Fruit fly (Drosophila melanogaster) whole organism, embryonic: ENCODE measurements around the gene Tsp96F.

Experiments used
- ATbp ChIP-seq: fragments of 200-800 bp; sonication (Bioruptor generic); optimal IDR thresholded peaks from 2 replicates; lab custom pipeline; 2017; ENCODE audit warnings: missing biosample characterization, mild to moderate bottlenecking, missing genetic modification characterization, missing genetic modification reagents
- B-H1 ChIP-seq: fragments of 200-800 bp; sonication (Bioruptor generic); IDR thresholded peaks from 3 replicates; pipeline ENCODE4 v1.3.6; 2022; ENCODE audit warnings: missing biosample characterization, missing genetic modification characterization
- CG10565 ChIP-seq: fragments of 200-800 bp; sonication (Bioruptor generic); optimal IDR thresholded peaks from 3 replicates; lab custom pipeline; 2016; ENCODE audit warnings: missing biosample characterization, mild to moderate bottlenecking, missing genetic modification characterization
- CG10654 ChIP-seq: fragments of 200-800 bp; sonication (Bioruptor generic); optimal IDR thresholded peaks from 2 replicates; lab custom pipeline; 2016; ENCODE audit warnings: missing biosample characterization, missing genetic modification characterization
- CG11093 ChIP-seq: fragments of 200-800 bp; sonication (Bioruptor generic); IDR thresholded peaks from 3 replicates; pipeline ENCODE4 v1.3.6; 2022; ENCODE audit warnings: missing biosample characterization, missing genetic modification characterization
- CG11695 ChIP-seq: fragments of 200-800 bp; sonication (Bioruptor generic); IDR thresholded peaks from 3 replicates; pipeline ENCODE4 v1.3.6; 2022; ENCODE audit warnings: missing biosample characterization, missing genetic modification characterization
- CG12219 ChIP-seq: fragments of 200-800 bp; sonication (Bioruptor generic); optimal IDR thresholded peaks from 3 replicates; lab custom pipeline; 2018; ENCODE audit warnings: missing biosample characterization, mild to moderate bottlenecking, missing genetic modification characterization
- CG12236 ChIP-seq: fragments of 200-800 bp; sonication (Bioruptor generic); optimal IDR thresholded peaks from 2 replicates; lab custom pipeline; 2016; ENCODE audit warnings: missing biosample characterization, missing genetic modification characterization
- CG14014 ChIP-seq: fragments of 200-800 bp; sonication (Bioruptor generic); IDR thresholded peaks from 2 replicates; pipeline ENCODE4 v1.3.6; 2022; ENCODE audit warnings: missing biosample characterization, missing genetic modification characterization
- CG14965 ChIP-seq: fragments of 200-800 bp; sonication (Bioruptor generic); optimal IDR thresholded peaks from 2 replicates; lab custom pipeline; 2016; ENCODE audit warnings: missing biosample characterization, missing genetic modification characterization, borderline replicate concordance
- CG15514 ChIP-seq: fragments of 200-800 bp; sonication (Bioruptor generic); optimal IDR thresholded peaks from 3 replicates; lab custom pipeline; 2017; ENCODE audit warnings: missing biosample characterization, missing genetic modification characterization, mild to moderate bottlenecking, moderate library complexity, missing genetic modification reagents
- CG16779 ChIP-seq: fragments of 200-800 bp; sonication (Bioruptor generic); IDR thresholded peaks from 2 replicates; pipeline ENCODE4 v1.3.6; 2022; ENCODE audit warnings: missing biosample characterization, missing genetic modification characterization
- CG2116 ChIP-seq: fragments of 200-800 bp; sonication (Bioruptor generic); optimal IDR thresholded peaks from 3 replicates; lab custom pipeline; 2018; ENCODE audit warnings: missing biosample characterization, mild to moderate bottlenecking, missing genetic modification characterization
- CG2889 ChIP-seq: fragments of 200-800 bp; sonication (Bioruptor generic); IDR thresholded peaks from 3 replicates; pipeline ENCODE4 v1.3.6; 2022; ENCODE audit warnings: missing biosample characterization, missing genetic modification characterization
- CG32767 ChIP-seq: fragments of 200-800 bp; sonication (Bioruptor generic); IDR thresholded peaks from 2 replicates; pipeline ENCODE4 v1.3.6; 2022; ENCODE audit warnings: missing biosample characterization, missing genetic modification characterization
- CG6654 ChIP-seq: fragments of 200-800 bp; sonication (Bioruptor generic); optimal IDR thresholded peaks from 2 replicates; lab custom pipeline; 2017; ENCODE audit warnings: missing biosample characterization, mild to moderate bottlenecking, missing genetic modification characterization
- CG7963 ChIP-seq: fragments of 200-800 bp; sonication (Bioruptor generic); IDR thresholded peaks from 3 replicates; pipeline ENCODE4 v1.3.6; 2022; ENCODE audit warnings: missing biosample characterization, missing genetic modification characterization; ENCODE audit not compliant: partially characterized antibody
- CoRest ChIP-seq: fragments of 200-800 bp; sonication (Bioruptor generic); optimal IDR thresholded peaks from 3 replicates; lab custom pipeline; 2018; ENCODE audit warnings: missing biosample characterization, mild to moderate bottlenecking, missing genetic modification characterization, moderate library complexity
- Ets65A ChIP-seq: fragments of 200-800 bp; sonication (Bioruptor generic); peaks from one replicate; lab custom pipeline; 2016; ENCODE audit warnings: missing biosample characterization, missing genetic modification characterization
- H2.0 ChIP-seq: fragments of 200-800 bp; sonication (Bioruptor generic); IDR thresholded peaks from 2 replicates; pipeline ENCODE4 v1.3.6; 2022; ENCODE audit warnings: missing biosample characterization, missing genetic modification characterization
- HLHmδ ChIP-seq: fragments of 200-800 bp; sonication (Bioruptor generic); optimal IDR thresholded peaks from 2 replicates; lab custom pipeline; 2018; ENCODE audit warnings: missing biosample characterization, mild to moderate bottlenecking, missing genetic modification characterization, moderate library complexity
- Lhr ChIP-seq: fragments of 200-800 bp; sonication (Bioruptor generic); optimal IDR thresholded peaks from 3 replicates; lab custom pipeline; 2017; ENCODE audit warnings: mild to moderate bottlenecking, missing biosample characterization, missing genetic modification reagents, missing genetic modification characterization
- MBD-R2 ChIP-seq: fragments of 200-800 bp; sonication (Bioruptor generic); IDR thresholded peaks from 2 replicates; pipeline ENCODE4 v1.3.6; 2022; ENCODE audit warnings: missing biosample characterization, missing genetic modification characterization
- MESR4 ChIP-seq: fragments of 200-800 bp; sonication (Bioruptor generic); optimal IDR thresholded peaks from 2 replicates; lab custom pipeline; 2018; ENCODE audit warnings: missing biosample characterization, mild to moderate bottlenecking, missing genetic modification characterization, moderate library complexity
- Mrtf ChIP-seq: fragments of 200-800 bp; sonication (Bioruptor generic); IDR thresholded peaks from 3 replicates; pipeline ENCODE4 v1.3.6; 2022; ENCODE audit warnings: missing biosample characterization, missing genetic modification characterization
- NC2α ChIP-seq: fragments of 200-800 bp; sonication (Bioruptor generic); optimal IDR thresholded peaks from 2 replicates; lab custom pipeline; 2016; ENCODE audit warnings: missing biosample characterization, missing genetic modification characterization
- NC2β ChIP-seq: fragments of 200-800 bp; sonication (Bioruptor generic); optimal IDR thresholded peaks from 2 replicates; lab custom pipeline; 2016; ENCODE audit warnings: missing biosample characterization, missing genetic modification characterization
- Rfx ChIP-seq: fragments of 200-800 bp; sonication (Bioruptor generic); IDR thresholded peaks from 2 replicates; pipeline ENCODE4 v1.3.6; 2022; ENCODE audit warnings: missing biosample characterization, missing genetic modification characterization
- Sry-β ChIP-seq: fragments of 200-800 bp; sonication (Bioruptor generic); optimal IDR thresholded peaks from 2 replicates; lab custom pipeline; 2018; ENCODE audit warnings: missing biosample characterization, mild to moderate bottlenecking, missing genetic modification characterization, moderate library complexity
- amos ChIP-seq: fragments of 200-800 bp; sonication (Bioruptor generic); IDR thresholded peaks from 2 replicates; pipeline ENCODE4 v1.3.6; 2022; ENCODE audit warnings: missing biosample characterization, missing genetic modification characterization; ENCODE audit not compliant: partially characterized antibody
- az2 ChIP-seq: fragments of 200-800 bp; sonication (Bioruptor generic); optimal IDR thresholded peaks from 3 replicates; lab custom pipeline; 2016; ENCODE audit warnings: missing biosample characterization, missing genetic modification characterization
- dmrt11E ChIP-seq: fragments of 200-800 bp; sonication (Bioruptor generic); optimal IDR thresholded peaks from 3 replicates; lab custom pipeline; 2018; ENCODE audit warnings: missing biosample characterization, mild to moderate bottlenecking, missing genetic modification characterization, moderate library complexity
- en ChIP-seq: fragments of 200-800 bp; sonication (Bioruptor generic); optimal IDR thresholded peaks from 2 replicates; lab custom pipeline; 2016; ENCODE audit warnings: missing biosample characterization, missing genetic modification characterization
- gsb ChIP-seq: fragments of 200-800 bp; sonication (Bioruptor generic); IDR thresholded peaks from 2 replicates; pipeline ENCODE4 v1.3.6; 2022; ENCODE audit warnings: missing biosample characterization, missing genetic modification characterization
- ind ChIP-seq: fragments of 200-800 bp; sonication (Bioruptor generic); optimal IDR thresholded peaks from 3 replicates; lab custom pipeline; 2016; ENCODE audit warnings: missing biosample characterization, missing genetic modification characterization
- lov ChIP-seq, 2 experiments: fragments of 200-800 bp in 1 of 2; fragments of >200 bp in 1 of 2; sonication (Bioruptor generic) in 1 of 2; IDR thresholded peaks in 1 of 2; optimal IDR thresholded peaks in 1 of 2; 2 replicates in 1 of 2; 3 replicates in 1 of 2; pipeline versions ENCODE4 v1.3.6 to Lab custom; 2017 to 2022; ENCODE audit warnings: missing biosample characterization in 1 of 2, missing genetic modification characterization in 1 of 2
- pita ChIP-seq: fragments of 200-800 bp; sonication (Bioruptor generic); optimal IDR thresholded peaks from 2 replicates; lab custom pipeline; 2017; ENCODE audit warnings: missing biosample characterization, mild to moderate bottlenecking, missing genetic modification characterization
- pzg ChIP-seq: fragments of 200-800 bp; sonication (Bioruptor generic); optimal IDR thresholded peaks from 3 replicates; lab custom pipeline; 2018; ENCODE audit warnings: missing biosample characterization, mild to moderate bottlenecking, missing genetic modification characterization, moderate library complexity
- schlank ChIP-seq: fragments of 200-800 bp; sonication (Bioruptor generic); optimal IDR thresholded peaks from 2 replicates; lab custom pipeline; 2018; ENCODE audit warnings: missing biosample characterization, mild to moderate bottlenecking, missing genetic modification characterization
- sd ChIP-seq: fragments of 200-800 bp; sonication (Bioruptor generic); optimal IDR thresholded peaks from 3 replicates; lab custom pipeline; 2018; ENCODE audit warnings: missing biosample characterization, mild to moderate bottlenecking, missing genetic modification characterization, moderate library complexity
- ssp ChIP-seq: fragments of 200-800 bp; sonication (Bioruptor generic); IDR thresholded peaks from 2 replicates; pipeline ENCODE4 v1.3.6; 2022; ENCODE audit warnings: missing biosample characterization, missing genetic modification characterization
- ttk ChIP-seq: fragments of 200-800 bp; sonication (Bioruptor generic); IDR thresholded peaks from 2 replicates; pipeline ENCODE4 v2.1.2; 2022; ENCODE audit warnings: missing biosample characterization, missing genetic modification characterization
- wdn ChIP-seq: fragments of 200-800 bp; sonication (Bioruptor generic); IDR thresholded peaks from 2 replicates; pipeline ENCODE4 v1.3.6; 2022; ENCODE audit warnings: missing biosample characterization, missing genetic modification characterization
- z ChIP-seq: fragments of 200-800 bp; sonication (Bioruptor generic); IDR thresholded peaks from 3 replicates; pipeline ENCODE4 v1.3.6; 2022; ENCODE audit warnings: missing biosample characterization, missing genetic modification characterization

The Tsp96F gene

DNA sequence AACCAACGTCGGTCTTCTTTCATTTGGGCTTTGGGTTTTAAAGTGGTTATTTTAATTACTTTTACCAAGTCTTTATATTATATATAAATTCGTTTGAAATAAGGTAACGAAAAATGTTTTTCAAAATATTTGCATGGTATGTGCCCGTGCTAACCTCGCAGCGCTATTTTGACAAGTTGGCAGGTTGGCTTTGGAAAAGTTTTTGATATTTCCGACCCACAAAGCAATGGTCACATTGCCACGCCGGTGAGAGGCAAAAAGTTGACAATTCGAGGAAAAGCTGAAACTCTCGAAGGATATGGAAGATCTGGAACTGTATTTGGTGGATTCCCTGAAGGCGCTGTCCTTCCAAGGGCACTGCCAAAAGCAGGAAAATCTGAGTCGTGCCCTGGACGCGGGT, 12.0 kb upstream of the Tsp96F start, which contains the start of gene CG5913 (continued):
- no peak for TF ChIP-seq NC2α (GFP tag; lab: Kevin White, UChicago)
- peak; percentile 44 for TF ChIP-seq CG15514
- TF ChIP-seq ssp (GFP tag; lab: Robert Waterston, UW) = no peak
- no peak for TF ChIP-seq CG10565 (GFP tag; lab: Kevin White, UChicago)
- no peak for TF ChIP-seq dmrt11E (tag; lab: Kevin White, UChicago)
- no peak for TF ChIP-seq CG11695 (GFP tag; lab: Robert Waterston, UW)
- no peak for TF ChIP-seq Ets65A
- peak; percentile 31; the same call in 1 of the 2 replicates for TF ChIP-seq amos (GFP tag; lab: Robert Waterston, UW)
- no peak for TF ChIP-seq CG6654 (GFP tag; lab: Kevin White, UChicago)
- TF ChIP-seq ttk (GFP tag; lab: Robert Waterston, UW) = no peak
- TF ChIP-seq MBD-R2 = peak; percentile 95
- TF ChIP-seq az2 = no peak
- TF ChIP-seq NC2β (GFP tag; lab: Kevin White, UChicago) = no peak
- TF ChIP-seq CG7963 (GFP tag; lab: Robert Waterston, UW) = no peak
- TF ChIP-seq pita (GFP tag; lab: Kevin White, UChicago) = peak; percentile 58
- no peak for TF ChIP-seq CG32767
- no peak for TF ChIP-seq ind
- no peak for TF ChIP-seq Mrtf (GFP tag; lab: Robert Waterston, UW)
- TF ChIP-seq pzg (GFP tag; lab: Kevin White, UChicago) = peak; percentile 84
- TF ChIP-seq CG12236 (GFP tag; lab: Kevin White, UChicago) = no peak
- no peak for TF ChIP-seq CG14965 (GFP tag; lab: Kevin White, UChicago)
- TF ChIP-seq ATbp = no peak
- TF ChIP-seq H2.0 (GFP tag; lab: Robert Waterston, UW) = no peak
- TF ChIP-seq lov (optimal IDR thresholded peaks at IDR 0.05; lab: Kevin White, UChicago) = no peak
- no peak for TF ChIP-seq lov (GFP tag; IDR thresholded peaks at IDR 0.05; lab: Robert Waterston, UW)
- no peak for TF ChIP-seq CG11093
- no peak for TF ChIP-seq wdn
- TF ChIP-seq en (GFP tag; lab: Kevin White, UChicago) = no peak
- no peak for TF ChIP-seq gsb (GFP tag; lab: Robert Waterston, UW)
- TF ChIP-seq Sry-β (GFP tag; lab: Kevin White, UChicago) = peak; percentile 72
- TF ChIP-seq CG2889 (GFP tag; lab: Robert Waterston, UW) = no peak
- 0 out of 2 replicates have a peak, but pooled peaks have one; percentile 15 for TF ChIP-seq Rfx
- TF ChIP-seq schlank (tag; lab: Kevin White, UChicago) = no peak
- TF ChIP-seq CG10654 (GFP tag; lab: Kevin White, UChicago) = no peak
- TF ChIP-seq CG14014 (GFP tag; lab: Robert Waterston, UW) = no peak
- TF ChIP-seq HLHmδ = no peak
- TF ChIP-seq MESR4 (GFP tag; lab: Kevin White, UChicago) = peak; percentile 66
- TF ChIP-seq CG2116 (GFP tag; lab: Kevin White, UChicago) = no peak
- no peak for TF ChIP-seq CG16779 (GFP tag; lab: Robert Waterston, UW)
- no peak for TF ChIP-seq CoRest (tag; lab: Kevin White, UChicago)
- TF ChIP-seq CG12219 (GFP tag; lab: Kevin White, UChicago) = no peak
- no peak for TF ChIP-seq z (GFP tag; lab: Robert Waterston, UW)
- TF ChIP-seq sd (tag; lab: Kevin White, UChicago) = no peak
- no peak for TF ChIP-seq B-H1 (GFP tag; lab: Robert Waterston, UW)
- peak; percentile 53 for TF ChIP-seq Lhr (GFP tag; lab: Kevin White, UChicago)
